Fruit fly (Drosophila melanogaster) whole organism, prepupa: ENCODE measurements around the gene SA2.

ENCODE experiments used
- CG1621 ChIP-seq: fragments of 200-800 bp; sonication (Bioruptor generic); optimal IDR thresholded peaks from 3 replicates; lab custom pipeline; 2018; ENCODE audit warnings: missing biosample characterization, mild to moderate bottlenecking, missing genetic modification characterization
- eg ChIP-seq: fragments of 200-800 bp; sonication (Bioruptor generic); IDR thresholded peaks from 3 replicates; pipeline ENCODE4 v1.3.6; 2022; ENCODE audit warnings: missing biosample characterization, missing genetic modification characterization

DNA sequence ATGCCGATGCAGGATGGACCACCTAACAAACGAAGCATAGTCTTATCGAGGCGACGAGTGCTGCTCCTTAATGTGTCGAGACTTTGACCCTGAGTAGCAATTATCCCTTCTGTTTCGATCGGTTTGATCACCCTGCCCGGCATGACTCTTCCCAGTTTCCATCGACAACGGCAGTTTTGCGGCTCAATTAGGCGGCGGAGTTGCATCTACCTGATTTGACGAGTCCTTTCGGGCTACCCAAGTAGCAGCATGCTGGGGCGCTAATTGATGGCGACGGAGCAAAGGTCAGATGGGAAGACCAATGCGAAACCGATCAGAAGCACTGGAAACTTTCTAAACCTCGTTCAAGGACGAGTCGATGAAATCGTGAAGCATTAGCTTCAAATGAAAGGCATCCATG lies 33.4 kb upstream of the SA2 start:
- TF ChIP-seq CG1621 (tag; lab: Kevin White, UChicago) = no peak
- no peak for TF ChIP-seq eg
